Worm (Caenorhabditis elegans): ENCODE measurements around the gene srlf-32.

The srlf-32 gene

DNA sequence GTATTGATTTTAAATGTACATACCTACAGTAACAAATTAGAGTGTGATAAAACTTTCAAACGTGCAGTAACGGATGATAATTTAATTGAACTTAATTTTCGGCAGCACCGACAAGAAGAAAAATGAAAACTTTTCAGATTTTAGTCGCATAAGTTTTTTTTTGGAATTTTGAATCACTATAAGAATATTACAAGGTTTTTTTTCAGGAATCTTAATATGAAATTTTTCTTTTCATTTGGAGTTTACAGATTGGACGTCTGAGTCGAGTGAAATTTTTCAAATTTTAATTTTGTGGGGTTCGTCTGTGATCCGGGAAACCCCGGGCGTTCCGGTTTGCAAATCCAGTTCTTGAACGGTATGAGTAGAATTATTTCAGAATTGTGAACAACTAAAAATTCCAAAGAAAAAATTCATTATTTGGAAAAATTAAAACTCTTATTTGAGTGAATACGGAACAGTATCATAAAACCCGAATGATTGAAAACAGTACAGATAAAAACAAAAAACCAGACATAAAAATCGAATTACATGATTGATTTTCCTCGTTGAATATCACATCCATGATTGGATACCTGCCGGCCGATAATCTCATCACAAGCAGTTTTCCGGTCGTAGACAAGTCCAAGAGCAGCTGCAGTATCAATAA is 12.4 kb upstream of the srlf-32 start (continued):
- peak; percentile 78 for TF ChIP-seq atf-7 (tag; optimal IDR thresholded peaks at IDR 0.05)
- TF ChIP-seq ztf-6 (GFP tag; IDR thresholded peaks at IDR 0.05), result no peak
- TF ChIP-seq bed-2 (GFP tag; IDR thresholded peaks at IDR 0.05), result no peak
- no peak for TF ChIP-seq aptf-3 (GFP tag; IDR thresholded peaks at IDR 0.05)
- no peak for TF ChIP-seq attf-3 (GFP tag; conservative IDR thresholded peaks at IDR 0.05)
- no peak for TF ChIP-seq athp-1 (tag; optimal IDR thresholded peaks at IDR 0.05)
- no peak for TF ChIP-seq ztf-18 (tag; optimal IDR thresholded peaks at IDR 0.05)
- peak; percentile 43; the same call in 1 of the 2 replicates for TF ChIP-seq K11D2.4 (GFP tag; IDR thresholded peaks at IDR 0.05)
- no peak for TF ChIP-seq D2030.7 (GFP tag; IDR thresholded peaks at IDR 0.05)
- TF ChIP-seq ceh-79 (tag; optimal IDR thresholded peaks at IDR 0.05), result no peak
- no peak for TF ChIP-seq C17E4.6 (GFP tag; IDR thresholded peaks at IDR 0.05)
- TF ChIP-seq T07F8.4 (tag; optimal IDR thresholded peaks at IDR 0.05), result no peak
- TF ChIP-seq F57C9.4 (tag; optimal IDR thresholded peaks at IDR 0.05), result no peak
- no peak for TF ChIP-seq lag-1 (GFP tag; IDR thresholded peaks at IDR 0.05)
- no peak for TF ChIP-seq snpc-4 (GFP tag; optimal IDR thresholded peaks at IDR 0.05)
- no peak for TF ChIP-seq snpc-4 (tag; optimal IDR thresholded peaks at IDR 0.05)
- TF ChIP-seq ekl-4 (GFP tag; IDR thresholded peaks at IDR 0.05), result peak; percentile 61
- no peak for TF ChIP-seq dox-1 (GFP tag; IDR thresholded peaks at IDR 0.05)
- peak; percentile 87 for TF ChIP-seq B0336.3 (GFP tag; IDR thresholded peaks at IDR 0.05)
- TF ChIP-seq Y79H2A.3 (GFP tag; conservative IDR thresholded peaks at IDR 0.05), result no peak
- no peak for TF ChIP-seq lin-40 (tag; optimal IDR thresholded peaks at IDR 0.05)
- TF ChIP-seq die-1 (tag; optimal IDR thresholded peaks at IDR 0.05), result no peak
- TF ChIP-seq efl-1 (GFP tag; optimal IDR thresholded peaks at IDR 0.05), result no peak
- TF ChIP-seq lin-35 (GFP tag; optimal IDR thresholded peaks at IDR 0.05), result no peak
- no peak for TF ChIP-seq xnd-1 (tag; optimal IDR thresholded peaks at IDR 0.05)

DNA sequence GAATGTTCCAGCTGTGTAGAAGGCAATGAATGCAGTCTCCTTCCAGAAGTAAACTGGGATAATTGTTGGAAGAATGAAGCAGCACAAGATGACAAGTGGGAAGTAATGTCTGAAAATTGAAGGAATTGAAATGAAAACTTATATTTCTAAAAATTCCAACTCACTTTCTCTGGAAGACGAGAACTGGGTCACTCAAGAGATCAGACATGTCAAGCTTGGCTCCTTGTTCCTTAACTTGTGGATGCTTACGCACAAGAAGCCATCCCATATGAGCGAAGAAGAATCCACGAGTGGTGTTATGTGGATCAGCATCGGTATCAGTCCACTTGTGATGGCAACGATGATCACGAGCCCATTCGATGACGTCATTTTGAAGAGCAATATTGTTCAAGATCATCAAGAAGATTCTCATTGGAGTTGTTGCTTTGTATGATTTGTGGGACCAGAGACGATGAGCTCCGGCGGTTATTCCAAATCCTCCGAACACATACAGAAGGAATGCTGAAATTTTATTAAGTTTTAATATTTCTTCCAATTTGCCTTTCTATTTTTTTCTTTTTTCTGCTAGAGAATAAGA is 11.5 kb upstream of the srlf-32 start:
- TF ChIP-seq B0261.1 (tag; optimal IDR thresholded peaks at IDR 0.05), result no peak
- TF ChIP-seq lin-26 (GFP tag; IDR thresholded peaks at IDR 0.05), result 0 out of 2 replicates have a peak, but pooled peaks have one; percentile 43
- no peak for TF ChIP-seq ama-1 (optimal IDR thresholded peaks at IDR 0.05)
- peak in 1 of 2 experiments; percentile 6 for TF ChIP-seq ama-1 (GFP tag; optimal IDR thresholded peaks at IDR 0.05)
- peak; percentile 68 for TF ChIP-seq Y53G8AR.9 (GFP tag; conservative IDR thresholded peaks at IDR 0.05)
- peak; percentile 85 for TF ChIP-seq atf-7 (tag; optimal IDR thresholded peaks at IDR 0.05)
- peak; percentile 56; the same call in 1 of the 2 replicates for TF ChIP-seq Y95B8A.8 (GFP tag; IDR thresholded peaks at IDR 0.05)
- TF ChIP-seq ceh-40 (GFP tag; IDR thresholded peaks at IDR 0.05), result no peak

- no peak for TF ChIP-seq nhr-90 (tag; optimal IDR thresholded peaks at IDR 0.05)
- no peak for TF ChIP-seq Y79H2A.3 (GFP tag; conservative IDR thresholded peaks at IDR 0.05)
- TF ChIP-seq attf-5 (GFP tag; optimal IDR thresholded peaks at IDR 0.05), result no peak
- TF ChIP-seq F49E8.2 (tag; optimal IDR thresholded peaks at IDR 0.05; ENCODE audit: insufficient read depth), result no peak
- TF ChIP-seq let-607 (tag; optimal IDR thresholded peaks at IDR 0.05), result no peak
- TF ChIP-seq bed-2 (GFP tag; IDR thresholded peaks at IDR 0.05), result no peak
- TF ChIP-seq ceh-100 (GFP tag; IDR thresholded peaks at IDR 0.05), result no peak
- no peak for TF ChIP-seq mxl-1 (tag; optimal IDR thresholded peaks at IDR 0.05)
- no peak for TF ChIP-seq tbp1 (GFP tag; optimal IDR thresholded peaks at IDR 0.05)
- no peak for TF ChIP-seq F55B11.4 (tag; optimal IDR thresholded peaks at IDR 0.05; ENCODE audit: borderline replicate concordance, insufficient read depth)
- peak; percentile 43 for TF ChIP-seq nhr-80 (tag; optimal IDR thresholded peaks at IDR 0.05)
- TF ChIP-seq sdz-38 (tag; optimal IDR thresholded peaks at IDR 0.05), result no peak
- TF ChIP-seq ceh-40 (GFP tag; IDR thresholded peaks at IDR 0.05), result no peak
- TF ChIP-seq let-526 (GFP tag; IDR thresholded peaks at IDR 0.05), result no peak
- no peak for TF ChIP-seq Y56A3A.18 (GFP tag; IDR thresholded peaks at IDR 0.05)
- TF ChIP-seq F57A8.1 (GFP tag; optimal IDR thresholded peaks at IDR 0.05), result no peak
Measured at ce11 chrIV:11914837-11915737, 10.7 kb upstream of the srlf-32 start, which contains the start of gene fat-6. Gene fat-6, minus strand, starts transcription at chrIV:11915687.

Data from whole organism, young adult.